Fruit fly (Drosophila melanogaster) whole organism, embryonic: ENCODE results near the gene Col4a1.

ENCODE experiments used
- Abd-B ChIP-seq: fragments of 200-800 bp; sonication (Bioruptor generic); optimal IDR thresholded peaks from 2 replicates; lab custom pipeline; 2018; ENCODE audit warnings: missing biosample characterization, mild to moderate bottlenecking, missing genetic modification characterization, moderate library complexity
- Bteb2 ChIP-seq: fragments of 200-800 bp; sonication (Bioruptor generic); optimal IDR thresholded peaks from 2 replicates; lab custom pipeline; 2016; ENCODE audit warnings: missing biosample characterization, missing genetic modification characterization
- CG10565 ChIP-seq: fragments of 200-800 bp; sonication (Bioruptor generic); optimal IDR thresholded peaks from 3 replicates; lab custom pipeline; 2016; ENCODE audit warnings: missing biosample characterization, mild to moderate bottlenecking, missing genetic modification characterization
- CG11560 ChIP-seq: fragments of 200-800 bp; sonication (Bioruptor generic); IDR thresholded peaks from 3 replicates; pipeline ENCODE4 v1.3.6; 2022; ENCODE audit warnings: missing biosample characterization, missing genetic modification characterization
- CG11696 ChIP-seq: fragments of 200-800 bp; sonication (Bioruptor generic); IDR thresholded peaks from 2 replicates; pipeline ENCODE4 v1.3.6; 2022; ENCODE audit warnings: missing biosample characterization, missing genetic modification characterization
- CG15601 ChIP-seq: fragments of 200-800 bp; sonication (Bioruptor generic); optimal IDR thresholded peaks from 3 replicates; lab custom pipeline; 2019; ENCODE audit warnings: missing biosample characterization, mild to moderate bottlenecking, missing genetic modification characterization, moderate library complexity
- CG15696 ChIP-seq: fragments of 200-800 bp; sonication (Bioruptor generic); optimal IDR thresholded peaks from 2 replicates; lab custom pipeline; 2019; ENCODE audit warnings: missing biosample characterization, mild to moderate bottlenecking, missing genetic modification characterization, moderate library complexity
- CG1603 ChIP-seq: fragments of 200-800 bp; sonication (Bioruptor generic); optimal IDR thresholded peaks from 2 replicates; lab custom pipeline; 2019; ENCODE audit warnings: missing biosample characterization, mild to moderate bottlenecking, missing genetic modification characterization, moderate library complexity
- CG1647 ChIP-seq: fragments of 200-800 bp; sonication (Bioruptor generic); optimal IDR thresholded peaks from 3 replicates; lab custom pipeline; 2016; ENCODE audit warnings: missing biosample characterization, missing genetic modification characterization
- CG16863 ChIP-seq: fragments of 200-800 bp; sonication (Bioruptor generic); optimal IDR thresholded peaks from 3 replicates; lab custom pipeline; 2016; ENCODE audit warnings: missing biosample characterization, missing genetic modification characterization
- CG17186 ChIP-seq: fragments of 200-800 bp; sonication (Bioruptor generic); optimal IDR thresholded peaks from 3 replicates; lab custom pipeline; 2017; ENCODE audit warnings: missing biosample characterization, missing genetic modification reagents, missing genetic modification characterization
- CG1792 ChIP-seq: fragments of 200-800 bp; sonication (Bioruptor generic); optimal IDR thresholded peaks from 2 replicates; lab custom pipeline; 2016; ENCODE audit warnings: missing biosample characterization, missing genetic modification characterization
- CG2678 ChIP-seq: fragments of 200-800 bp; sonication (Bioruptor generic); optimal IDR thresholded peaks from 3 replicates; lab custom pipeline; 2019; ENCODE audit warnings: missing biosample characterization, mild to moderate bottlenecking, missing genetic modification characterization, moderate library complexity
- CG3065 ChIP-seq: fragments of 200-800 bp; sonication (Bioruptor generic); optimal IDR thresholded peaks from 2 replicates; lab custom pipeline; 2016; ENCODE audit warnings: missing biosample characterization, missing genetic modification characterization
- CG33557 ChIP-seq: fragments of 200-800 bp; sonication (Bioruptor generic); optimal IDR thresholded peaks from 2 replicates; lab custom pipeline; 2019; ENCODE audit warnings: missing biosample characterization, mild to moderate bottlenecking, missing genetic modification characterization, moderate library complexity
- CG43689 ChIP-seq: fragments of 200-800 bp; sonication (Bioruptor generic); IDR thresholded peaks from 2 replicates; pipeline ENCODE4 v1.3.6; 2022; ENCODE audit warnings: missing biosample characterization, missing genetic modification characterization
- CG8089 ChIP-seq: fragments of 200-800 bp; sonication (Bioruptor generic); optimal IDR thresholded peaks from 3 replicates; lab custom pipeline; 2016; ENCODE audit warnings: missing biosample characterization, missing genetic modification characterization
- CoRest ChIP-seq: fragments of 200-800 bp; sonication (Bioruptor generic); optimal IDR thresholded peaks from 3 replicates; lab custom pipeline; 2018; ENCODE audit warnings: missing biosample characterization, mild to moderate bottlenecking, missing genetic modification characterization, moderate library complexity
- D19A ChIP-seq: fragments of 200-800 bp; optimal IDR thresholded peaks from 3 replicates; lab custom pipeline; 2019; ENCODE audit warnings: missing biosample characterization, mild to moderate bottlenecking, missing genetic modification characterization, moderate library complexity
- Dfd ChIP-seq, 2 experiments: fragments of >200 bp; optimal IDR thresholded peaks; 2 replicates each; lab custom pipeline; 2017; ENCODE audit warnings: missing biosample characterization in 2 of 2, missing genetic modification characterization in 2 of 2
- Ets65A ChIP-seq: fragments of 200-800 bp; sonication (Bioruptor generic); peaks from one replicate; lab custom pipeline; 2016; ENCODE audit warnings: missing biosample characterization, missing genetic modification characterization
- GATAe ChIP-seq: fragments of 200-800 bp; sonication (Bioruptor generic); conservative IDR thresholded peaks from 2 replicates; pipeline ENCODE4 v1.3.6; 2022; ENCODE audit warnings: missing biosample characterization, missing genetic modification characterization
- H15 ChIP-seq: fragments of 200-800 bp; sonication (Bioruptor generic); IDR thresholded peaks from 3 replicates; pipeline ENCODE4 v1.3.6; 2022; ENCODE audit warnings: missing biosample characterization, missing genetic modification characterization
- HLH54F ChIP-seq: fragments of 200-800 bp; sonication (Bioruptor generic); optimal IDR thresholded peaks from 3 replicates; lab custom pipeline; 2016; ENCODE audit warnings: missing biosample characterization, missing genetic modification characterization
- MTF-1 ChIP-seq: fragments of 200-800 bp; sonication (Bioruptor generic); optimal IDR thresholded peaks from 2 replicates; lab custom pipeline; 2018; ENCODE audit warnings: missing biosample characterization, mild to moderate bottlenecking, missing genetic modification characterization, borderline replicate concordance
- Mad ChIP-seq: fragments of 200-800 bp; sonication (Bioruptor generic); optimal IDR thresholded peaks from 2 replicates; lab custom pipeline; 2016; ENCODE audit warnings: missing biosample characterization, missing genetic modification characterization
- Mes4 ChIP-seq: fragments of 200-800 bp; sonication (Bioruptor generic); optimal IDR thresholded peaks from 2 replicates; lab custom pipeline; 2016; ENCODE audit warnings: missing biosample characterization, missing genetic modification characterization
- Optix ChIP-seq: fragments of 200-800 bp; sonication (Bioruptor generic); IDR thresholded peaks from 3 replicates; pipeline ENCODE4 v1.3.6; 2022; ENCODE audit warnings: missing biosample characterization, missing genetic modification characterization
- Xrp1 ChIP-seq: fragments of 200-800 bp; sonication (Bioruptor generic); IDR thresholded peaks from 2 replicates; pipeline ENCODE4 v1.3.6; 2022; ENCODE audit warnings: missing biosample characterization, missing genetic modification characterization
- br ChIP-seq: fragments of >200 bp; optimal IDR thresholded peaks from 2 replicates; lab custom pipeline; 2017
- dmrt11E ChIP-seq: fragments of 200-800 bp; sonication (Bioruptor generic); optimal IDR thresholded peaks from 3 replicates; lab custom pipeline; 2018; ENCODE audit warnings: missing biosample characterization, mild to moderate bottlenecking, missing genetic modification characterization, moderate library complexity
- fd3F ChIP-seq: fragments of 200-800 bp; sonication (Bioruptor generic); optimal IDR thresholded peaks from 2 replicates; lab custom pipeline; 2018; ENCODE audit warnings: missing biosample characterization, mild to moderate bottlenecking, missing genetic modification characterization, moderate library complexity
- fru ChIP-seq: fragments of >200 bp; optimal IDR thresholded peaks from 2 replicates; lab custom pipeline; 2017
- gcm ChIP-seq: fragments of 200-800 bp; sonication (Bioruptor generic); optimal IDR thresholded peaks from 2 replicates; lab custom pipeline; 2019; ENCODE audit warnings: missing biosample characterization, mild to moderate bottlenecking, missing genetic modification characterization, moderate library complexity
- gt ChIP-seq: fragments of 200-800 bp; sonication (Bioruptor generic); IDR thresholded peaks from 2 replicates; pipeline ENCODE4 v1.3.6; 2022; ENCODE audit warnings: missing biosample characterization, missing genetic modification characterization
- lbe ChIP-seq: fragments of 200-800 bp; sonication (Bioruptor generic); optimal IDR thresholded peaks from 2 replicates; lab custom pipeline; 2016; ENCODE audit warnings: missing biosample characterization, mild to moderate bottlenecking, missing genetic modification characterization
- oc ChIP-seq: fragments of 200-800 bp; sonication (Bioruptor generic); optimal IDR thresholded peaks from 2 replicates; lab custom pipeline; 2018; ENCODE audit warnings: missing biosample characterization, mild to moderate bottlenecking, missing genetic modification characterization, moderate library complexity
- otp ChIP-seq: fragments of 200-800 bp; sonication (Bioruptor generic); IDR thresholded peaks from 3 replicates; pipeline ENCODE4, ENCODE4 v1.3.6; 2022; ENCODE audit warnings: missing biosample characterization, missing genetic modification characterization
- pho ChIP-seq: fragments of 200-800 bp; sonication (Bioruptor generic); optimal IDR thresholded peaks from 2 replicates; lab custom pipeline; 2016; ENCODE audit warnings: missing biosample characterization, missing genetic modification characterization
- ranshi ChIP-seq: fragments of 200-800 bp; sonication (Bioruptor generic); IDR thresholded peaks from 2 replicates; pipeline ENCODE4 v1.3.6; 2022; ENCODE audit warnings: missing biosample characterization, missing genetic modification characterization
- ro ChIP-seq: fragments of 200-800 bp; sonication (Bioruptor generic); IDR thresholded peaks from 2 replicates; pipeline ENCODE4 v1.3.6; 2022; ENCODE audit warnings: missing biosample characterization, missing genetic modification characterization
- run ChIP-seq: fragments of 200-800 bp; sonication (Bioruptor generic); optimal IDR thresholded peaks from 3 replicates; lab custom pipeline; 2018; ENCODE audit warnings: missing biosample characterization, mild to moderate bottlenecking, missing genetic modification characterization
- sd ChIP-seq: fragments of 200-800 bp; sonication (Bioruptor generic); optimal IDR thresholded peaks from 3 replicates; lab custom pipeline; 2018; ENCODE audit warnings: missing biosample characterization, mild to moderate bottlenecking, missing genetic modification characterization, moderate library complexity
- slp2 ChIP-seq: fragments of 200-800 bp; sonication (Bioruptor generic); optimal IDR thresholded peaks from 2 replicates; lab custom pipeline; 2016; ENCODE audit warnings: missing biosample characterization, missing genetic modification characterization
- sna ChIP-seq: fragments of 200-800 bp; sonication (Bioruptor generic); IDR thresholded peaks from 2 replicates; pipeline ENCODE4 v1.3.6; 2022; ENCODE audit warnings: missing biosample characterization, missing genetic modification characterization; ENCODE audit not compliant: partially characterized antibody
- tio ChIP-seq: fragments of 200-800 bp; sonication (Bioruptor generic); optimal IDR thresholded peaks from 2 replicates; lab custom pipeline; 2017; ENCODE audit warnings: missing biosample characterization, missing genetic modification characterization, inconsistent platforms
- toy ChIP-seq: fragments of 200-800 bp; sonication (Bioruptor generic); IDR thresholded peaks from 2 replicates; pipeline ENCODE4 v1.3.6; 2022; ENCODE audit warnings: missing biosample characterization, missing genetic modification characterization
- trh ChIP-seq: fragments of 200-800 bp; sonication (Bioruptor generic); optimal IDR thresholded peaks from 2 replicates; lab custom pipeline; 2016; ENCODE audit warnings: missing biosample characterization, missing genetic modification characterization
- vfl ChIP-seq: fragments of 200-800 bp; sonication (Bioruptor generic); optimal IDR thresholded peaks from 2 replicates; lab custom pipeline; 2016; ENCODE audit warnings: missing biosample characterization, missing genetic modification characterization
- vnd ChIP-seq: fragments of 200-800 bp; sonication (Bioruptor generic); IDR thresholded peaks from 3 replicates; pipeline ENCODE4 v1.3.6; 2022; ENCODE audit warnings: missing biosample characterization, missing genetic modification characterization; ENCODE audit not compliant: partially characterized antibody
- wor ChIP-seq: fragments of 200-800 bp; sonication (Bioruptor generic); IDR thresholded peaks from 2 replicates; pipeline ENCODE4 v1.3.6; 2022; ENCODE audit warnings: missing biosample characterization, missing genetic modification characterization

Col4a1 gene

DNA sequence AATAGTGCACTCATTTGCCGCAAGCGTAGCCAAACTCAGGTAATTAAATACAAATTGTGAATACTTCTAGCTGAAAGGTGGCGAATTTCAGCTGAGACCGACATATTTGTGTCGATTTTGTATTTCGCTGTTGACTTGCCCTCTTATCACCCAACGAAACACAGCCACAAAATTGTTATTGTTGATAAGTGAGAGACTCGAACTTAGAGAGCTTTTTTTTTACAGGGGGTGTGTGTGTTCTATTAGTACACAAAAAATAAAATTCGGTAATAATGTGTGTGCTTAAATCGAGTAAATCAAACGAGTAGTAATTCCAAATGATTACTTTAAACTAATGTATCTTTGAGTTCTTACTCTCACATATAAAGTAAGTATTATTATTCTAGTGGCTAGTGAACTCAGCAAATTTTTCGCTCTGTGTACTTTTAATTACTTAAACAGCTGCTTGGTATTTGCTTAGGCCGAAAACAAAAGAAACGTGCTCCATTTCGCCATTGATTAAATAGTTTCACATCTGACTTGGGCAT lies 31.6 kb downstream of the Col4a1 start (continued):
- TF ChIP-seq Dfd (GFP tag; optimal IDR thresholded peaks at IDR 0.05; lab: Kevin White, UChicago) (no peak), CoRest (tag; lab: Kevin White, UChicago) (peak; percentile 28), CG1603 (tag; lab: Kevin White, UChicago) (peak; percentile 54), wor (0 out of 2 replicates have a peak, but pooled peaks have one; percentile 19), Optix (GFP tag; lab: Robert Waterston, UW) (no peak), gt (GFP tag; lab: Robert Waterston, UW) (no peak), MTF-1 (GFP tag; lab: Kevin White, UChicago) (peak; percentile 21), Bteb2 (GFP tag; lab: Kevin White, UChicago) (peak; percentile 42), D19A (peak; percentile 24), HLH54F (GFP tag; lab: Kevin White, UChicago) (peak; percentile 22), otp (GFP tag; lab: Robert Waterston, UW) (peak; percentile 82), CG8089 (GFP tag; lab: Kevin White, UChicago) (no peak), CG43689 (GFP tag; lab: Robert Waterston, UW) (0 out of 2 replicates have a peak, but pooled peaks have one; percentile 36), gcm (peak; percentile 34), sna (GFP tag; lab: Robert Waterston, UW) (no peak), dmrt11E (no peak), Xrp1 (GFP tag; lab: Robert Waterston, UW) (no peak; the same call in none of the 2 replicates), lbe (GFP tag; lab: Kevin White, UChicago) (peak; percentile 84), oc (peak; percentile 33), vfl (GFP tag; lab: Kevin White, UChicago) (no peak), CG17186 (GFP tag; lab: Kevin White, UChicago) (no peak), CG2678 (tag; lab: Kevin White, UChicago) (peak; percentile 80), toy (no peak), br (lab: Kevin White, UChicago) (no peak), Abd-B (GFP tag; lab: Kevin White, UChicago) (peak; percentile 51), sd (tag; lab: Kevin White, UChicago) (peak; percentile 56), fd3F (GFP tag; lab: Kevin White, UChicago) (peak; percentile 9), CG33557 (no peak), CG16863 (no peak), tio (peak; percentile 46), CG15696 (tag; lab: Kevin White, UChicago) (no peak), vnd (GFP tag; lab: Robert Waterston, UW) (no peak), slp2 (GFP tag; lab: Kevin White, UChicago) (peak; percentile 32), CG11560 (peak; percentile 35; the same call in 1 of the 3 replicates), trh (no peak), CG1792 (GFP tag; lab: Kevin White, UChicago) (peak; percentile 56), ro (GFP tag; lab: Robert Waterston, UW) (no peak), CG15601 (peak; percentile 45), fru (lab: Kevin White, UChicago) (no peak), CG11696 (GFP tag; lab: Robert Waterston, UW) (peak; percentile 32; the same call in 1 of the 2 replicates), pho (GFP tag; lab: Kevin White, UChicago) (peak; percentile 20), CG10565 (GFP tag; lab: Kevin White, UChicago) (no peak), GATAe (no peak; the same call in 1 of the 2 replicates), run (peak; percentile 36), CG1647 (peak; percentile 55), CG3065 (GFP tag; lab: Kevin White, UChicago) (no peak), Mes4 (GFP tag; lab: Kevin White, UChicago) (no peak), H15 (GFP tag; lab: Robert Waterston, UW) (0 out of 3 replicates have a peak, but pooled peaks have one; percentile 31), Ets65A (peak; percentile 88), Mad (GFP tag; lab: Kevin White, UChicago) (no peak), ranshi (GFP tag; lab: Robert Waterston, UW) (peak; percentile 70)
